Worm (Caenorhabditis elegans): ENCODE data around the gene golg-4.

Gene golg-4

ce11 chrIII:3456226-3456625 lies 50.9 kb downstream of the golg-4 start (continued):
- TF ChIP-seq ceh-44 (GFP tag; IDR thresholded peaks at IDR 0.05) (peak; percentile 53; the same call in 1 of the 2 replicates), T26A8.4 (GFP tag; IDR thresholded peaks at IDR 0.05) (peak; percentile 98), Y105C5A.15 (GFP tag; IDR thresholded peaks at IDR 0.05) (no peak), lir-3 (tag; optimal IDR thresholded peaks at IDR 0.05) (peak; percentile 71), snpc-1.2 (GFP tag; IDR thresholded peaks at IDR 0.05) (peak; percentile 63; the same call in 1 of the 2 replicates), nhr-42 (GFP tag; IDR thresholded peaks at IDR 0.05) (peak; percentile 98), nhr-237 (tag; optimal IDR thresholded peaks at IDR 0.05) (peak; percentile 73), daf-16 (GFP tag; optimal IDR thresholded peaks at IDR 0.05) (peak; percentile 52 to 90), daf-16 (tag; optimal IDR thresholded peaks at IDR 0.05) (peak; percentile 94), daf-19 (GFP tag; conservative IDR thresholded peaks at IDR 0.05) (no peak), Y48G9A.11 (GFP tag; IDR thresholded peaks at IDR 0.05) (peak; percentile 83), dpl-1 (GFP tag; optimal IDR thresholded peaks at IDR 0.05) (peak; percentile 97), nhr-6 (tag; optimal IDR thresholded peaks at IDR 0.05) (peak; percentile 96), set-16 (GFP tag; IDR thresholded peaks at IDR 0.05) (0 out of 2 replicates have a peak, but pooled peaks have one; percentile 7), sdz-12 (GFP tag; optimal IDR thresholded peaks at IDR 0.05) (no peak), Y75B8A.6 (GFP tag; IDR thresholded peaks at IDR 0.05) (peak; percentile 71; the same call in 1 of the 2 replicates), R02D3.7 (tag; optimal IDR thresholded peaks at IDR 0.05) (peak; percentile 7), mxl-3 (GFP tag; optimal IDR thresholded peaks at IDR 0.05) (peak; percentile 87), nhr-41 (GFP tag; IDR thresholded peaks at IDR 0.05) (0 out of 2 replicates have a peak, but pooled peaks have one; percentile 15), arid-1 (GFP tag; conservative IDR thresholded peaks at IDR 0.05) (peak; percentile 93), skn-1 (tag; optimal IDR thresholded peaks at IDR 0.05) (no peak), zip-2 (tag; optimal IDR thresholded peaks at IDR 0.05) (peak; percentile 89), ceh-32 (tag; optimal IDR thresholded peaks at IDR 0.05; ENCODE audit: poor library complexity) (no peak), ztf-11 (tag; optimal IDR thresholded peaks at IDR 0.05) (no peak), aha-1 (tag) (peak; percentile 98), nhr-11 (tag; optimal IDR thresholded peaks at IDR 0.05) (peak; percentile 97), duxl-1 (tag; optimal IDR thresholded peaks at IDR 0.05; ENCODE audit: poor library complexity) (peak; percentile 93), lin-13 (GFP tag; optimal IDR thresholded peaks at IDR 0.05) (peak; percentile 98), aly-2 (tag; optimal IDR thresholded peaks at IDR 0.05) (no peak), F49E8.2 (tag; optimal IDR thresholded peaks at IDR 0.05; ENCODE audit: borderline replicate concordance) (peak; percentile 8), ZK337.2 (GFP tag; IDR thresholded peaks at IDR 0.05) (peak; percentile 91), vab-7 (GFP tag; IDR thresholded peaks at IDR 0.05) (peak; percentile 87)

ce11 chrIII:3460061-3460460 lies 54.7 kb downstream of the golg-4 start, which contains the start of gene C34C12.8:
Gene C34C12.8 (plus strand): TSS chrIII:3460406.
- TF ChIP-seq T26A8.4 (GFP tag; IDR thresholded peaks at IDR 0.05) (peak; percentile 95), nhr-25 (tag; optimal IDR thresholded peaks at IDR 0.05; ENCODE audit: borderline replicate concordance, insufficient read depth) (peak; percentile 75), hif-1 (tag; optimal IDR thresholded peaks at IDR 0.05) (peak; percentile 28 to 67), hlh-11 (tag; optimal IDR thresholded peaks at IDR 0.05) (peak; percentile 90), zag-1 (tag; optimal IDR thresholded peaks at IDR 0.05) (peak; percentile 76), nhr-237 (tag; optimal IDR thresholded peaks at IDR 0.05) (no peak), aly-2 (tag; optimal IDR thresholded peaks at IDR 0.05) (no peak), nhr-102 (tag; optimal IDR thresholded peaks at IDR 0.05) (peak; percentile 96), ztf-11 (tag; optimal IDR thresholded peaks at IDR 0.05) (no peak), lir-3 (tag; optimal IDR thresholded peaks at IDR 0.05) (peak; percentile 65), lin-1 (GFP tag; IDR thresholded peaks at IDR 0.05) (peak; percentile 86), nhr-41 (GFP tag; IDR thresholded peaks at IDR 0.05) (no peak), tag-97 (GFP tag; IDR thresholded peaks at IDR 0.05) (no peak), fkh-10 (GFP tag; optimal IDR thresholded peaks at IDR 0.05) (peak; percentile 84), lsy-2 (tag; optimal IDR thresholded peaks at IDR 0.05) (peak; percentile 72 to 97), mes-2 (tag; optimal IDR thresholded peaks at IDR 0.05; ENCODE audit: poor library complexity, severe bottlenecking) (peak; percentile 95), madf-9 (GFP tag; conservative IDR thresholded peaks at IDR 0.05) (peak; percentile 87), T20F7.1 (GFP tag; optimal IDR thresholded peaks at IDR 0.05) (peak; percentile 83), Y48G9A.11 (GFP tag; IDR thresholded peaks at IDR 0.05) (peak; percentile 82), dmd-9 (GFP tag; IDR thresholded peaks at IDR 0.05) (peak; percentile 95), Y75B8A.6 (GFP tag; IDR thresholded peaks at IDR 0.05) (no peak), skn-1 (tag; optimal IDR thresholded peaks at IDR 0.05) (no peak), spr-1 (tag; optimal IDR thresholded peaks at IDR 0.05) (peak; percentile 81), Y5F2A.4 (GFP tag; optimal IDR thresholded peaks at IDR 0.05) (peak; percentile 71), daf-12 (tag; optimal IDR thresholded peaks at IDR 0.05) (no peak), ztf-7 (tag; optimal IDR thresholded peaks at IDR 0.05) (peak; percentile 92), daf-19 (GFP tag; conservative IDR thresholded peaks at IDR 0.05) (peak; percentile 72; the same call in 1 of the 2 replicates)
